Worm (Caenorhabditis elegans) whole organism, L3 larva: ENCODE results near the gene rsf-1.

Source experiments
- R02D3.7 ChIP-seq: fragments of 150-350 bp; optimal IDR thresholded peaks from 2 replicates; lab custom pipeline; 2014; ENCODE audit warnings: missing biosample characterization, missing genetic modification characterization
- ZK546.5 ChIP-seq: sonication (generic microtip); optimal IDR thresholded peaks from 2 replicates; lab custom pipeline; 2017; ENCODE audit warnings: missing biosample characterization, missing genetic modification characterization
- aly-2 ChIP-seq: fragments of 150-350 bp; optimal IDR thresholded peaks from 2 replicates; lab custom pipeline; 2014; ENCODE audit warnings: missing biosample characterization, missing genetic modification characterization
- ama-1 ChIP-seq: fragments of 150-350 bp; optimal IDR thresholded peaks from 2 replicates; lab custom pipeline; 2018
- ceh-16 ChIP-seq: sonication (generic microtip); optimal IDR thresholded peaks from 2 replicates; lab custom pipeline; 2017; ENCODE audit warnings: missing biosample characterization, missing genetic modification characterization
- ceh-28 ChIP-seq: fragments of 150-350 bp; optimal IDR thresholded peaks from 2 replicates; lab custom pipeline; 2014; ENCODE audit warnings: missing biosample characterization, missing genetic modification reagents, missing genetic modification characterization
- ceh-82 ChIP-seq: fragments of 150-350 bp; optimal IDR thresholded peaks from 2 replicates; lab custom pipeline; 2014; ENCODE audit warnings: missing biosample characterization, missing genetic modification characterization
- ceh-9 ChIP-seq: sonication (generic microtip); optimal IDR thresholded peaks from 2 replicates; lab custom pipeline; 2018; ENCODE audit warnings: missing biosample characterization, missing genetic modification characterization
- daf-12 ChIP-seq: fragments of 150-350 bp; optimal IDR thresholded peaks from 2 replicates; lab custom pipeline; 2014; ENCODE audit warnings: missing biosample characterization, missing genetic modification reagents, missing genetic modification characterization
- egl-27 ChIP-seq: sonication (generic microtip); optimal IDR thresholded peaks from 4 replicates; lab custom pipeline; 2017; ENCODE audit warnings: missing biosample characterization, missing genetic modification reagents, missing genetic modification characterization
- egl-5 ChIP-seq: fragments of 150-350 bp; optimal IDR thresholded peaks from 2 replicates; lab custom pipeline; 2017; ENCODE audit warnings: missing biosample characterization, missing genetic modification reagents, missing genetic modification characterization, inconsistent platforms
- elt-1 ChIP-seq: fragments of 150-350 bp; optimal IDR thresholded peaks from 2 replicates; lab custom pipeline; 2014; ENCODE audit warnings: missing biosample characterization, missing genetic modification characterization
- elt-2 ChIP-seq: sonication (generic microtip); optimal IDR thresholded peaks from 2 replicates; lab custom pipeline; 2016; ENCODE audit warnings: missing genetic modification reagents, mild to moderate bottlenecking, missing genetic modification characterization, missing compliant biosample characterization
- elt-3 ChIP-seq, 3 experiments: fragments of 150-350 bp in 1 of 3; sonication (generic microtip) in 2 of 3; optimal IDR thresholded peaks; 2 replicates in 2 of 3; 4 replicates in 1 of 3; lab custom pipeline; 2014 to 2017; ENCODE audit warnings: missing biosample characterization in 3 of 3, missing genetic modification characterization in 3 of 3
- eor-1 ChIP-seq, 2 experiments: fragments of 150-350 bp; optimal IDR thresholded peaks; 2 replicates each; lab custom pipeline; 2014 to 2018; ENCODE audit warnings: missing biosample characterization in 2 of 2, missing genetic modification characterization in 2 of 2
- fkh-10 ChIP-seq: sonication (generic microtip); optimal IDR thresholded peaks from 2 replicates; lab custom pipeline; 2017; ENCODE audit warnings: missing biosample characterization, missing genetic modification reagents, missing genetic modification characterization
- fkh-2 ChIP-seq: fragments of 150-350 bp; optimal IDR thresholded peaks from 2 replicates; lab custom pipeline; 2014; ENCODE audit warnings: missing biosample characterization, missing genetic modification reagents, missing genetic modification characterization
- fos-1 ChIP-seq: fragments of 150-350 bp; optimal IDR thresholded peaks from 2 replicates; lab custom pipeline; 2014; ENCODE audit warnings: missing biosample characterization, missing genetic modification characterization
- hmg-11 ChIP-seq: sonication (generic microtip); optimal IDR thresholded peaks from 2 replicates; lab custom pipeline; 2016; ENCODE audit warnings: missing genetic modification characterization, missing compliant biosample characterization
- jun-1 ChIP-seq: fragments of 150-350 bp; optimal IDR thresholded peaks from 2 replicates; lab custom pipeline; 2014; ENCODE audit warnings: missing biosample characterization, missing genetic modification reagents, missing genetic modification characterization
- lin-15B ChIP-seq: fragments of 150-350 bp; optimal IDR thresholded peaks from 2 replicates; lab custom pipeline; 2014; ENCODE audit warnings: missing biosample characterization, missing genetic modification characterization
- lin-39 ChIP-seq: fragments of 150-350 bp; optimal IDR thresholded peaks from 2 replicates; lab custom pipeline; 2018; ENCODE audit warnings: missing biosample characterization, missing genetic modification reagents, missing genetic modification characterization
- lsy-12 ChIP-seq: sonication (generic microtip); optimal IDR thresholded peaks from 2 replicates; lab custom pipeline; 2016; ENCODE audit warnings: mild to moderate bottlenecking, missing genetic modification characterization, missing compliant biosample characterization
- mdl-1 ChIP-seq: fragments of 150-350 bp; optimal IDR thresholded peaks from 2 replicates; lab custom pipeline; 2014; ENCODE audit warnings: missing biosample characterization, missing genetic modification characterization
- mml-1 ChIP-seq: fragments of 150-350 bp; sonication (generic microtip); optimal IDR thresholded peaks from 3 replicates; lab custom pipeline; 2014; ENCODE audit warnings: missing biosample characterization, missing genetic modification characterization
- nfya-1 ChIP-seq: sonication (generic microtip); optimal IDR thresholded peaks from 2 replicates; lab custom pipeline; 2017; ENCODE audit warnings: missing genetic modification characterization, mild to moderate bottlenecking, missing compliant biosample characterization, antibody characterized with exemption, moderate library complexity; ENCODE audit not compliant: insufficient read depth
- nhr-11 ChIP-seq: fragments of 150-350 bp; optimal IDR thresholded peaks from 2 replicates; lab custom pipeline; 2014; ENCODE audit warnings: missing biosample characterization, missing genetic modification characterization
- nhr-12 ChIP-seq: fragments of 150-350 bp; optimal IDR thresholded peaks from 2 replicates; lab custom pipeline; 2014; ENCODE audit warnings: missing biosample characterization, missing genetic modification characterization
- nhr-23 ChIP-seq: fragments of 150-350 bp; optimal IDR thresholded peaks from 2 replicates; lab custom pipeline; 2014; ENCODE audit warnings: missing biosample characterization, missing genetic modification reagents, missing genetic modification characterization
- nhr-237 ChIP-seq: fragments of 150-350 bp; optimal IDR thresholded peaks from 2 replicates; lab custom pipeline; 2014; ENCODE audit warnings: missing biosample characterization, missing genetic modification characterization
- nhr-25 ChIP-seq: sonication (generic microtip); optimal IDR thresholded peaks from 2 replicates; lab custom pipeline; 2017; ENCODE audit warnings: missing biosample characterization, missing genetic modification characterization
- nhr-28 ChIP-seq: fragments of 150-350 bp; optimal IDR thresholded peaks from 2 replicates; lab custom pipeline; 2014; ENCODE audit warnings: missing biosample characterization, missing genetic modification characterization
- nhr-43 ChIP-seq: sonication (generic microtip); optimal IDR thresholded peaks from 2 replicates; lab custom pipeline; 2016; ENCODE audit warnings: mild to moderate bottlenecking, missing genetic modification characterization, missing compliant biosample characterization; ENCODE audit not compliant: poor library complexity, severe bottlenecking
- nhr-67 ChIP-seq: fragments of 150-350 bp; optimal IDR thresholded peaks from 2 replicates; lab custom pipeline; 2014; ENCODE audit warnings: missing biosample characterization, missing genetic modification characterization
- nhr-76 ChIP-seq: fragments of 150-350 bp; sonication (generic microtip); optimal IDR thresholded peaks from 5 replicates; lab custom pipeline; 2014; ENCODE audit warnings: missing biosample characterization, missing genetic modification characterization
- nhr-77 ChIP-seq: fragments of 150-350 bp; optimal IDR thresholded peaks from 2 replicates; lab custom pipeline; 2014; ENCODE audit warnings: missing biosample characterization, missing genetic modification characterization
- pha-4 ChIP-seq: fragments of 150-350 bp; optimal IDR thresholded peaks from 2 replicates; lab custom pipeline; 2014; ENCODE audit warnings: missing biosample characterization, missing genetic modification reagents, missing genetic modification characterization
- pqm-1 ChIP-seq: fragments of 150-350 bp; optimal IDR thresholded peaks from 2 replicates; lab custom pipeline; 2017; ENCODE audit warnings: missing biosample characterization, missing genetic modification characterization, inconsistent platforms
- sea-2 ChIP-seq: fragments of 150-350 bp; sonication (generic microtip); optimal IDR thresholded peaks from 4 replicates; lab custom pipeline; 2014; ENCODE audit warnings: missing biosample characterization, missing genetic modification reagents, missing genetic modification characterization
- skn-1 ChIP-seq: fragments of 150-350 bp; optimal IDR thresholded peaks from 2 replicates; lab custom pipeline; 2014; ENCODE audit warnings: missing biosample characterization, missing genetic modification characterization
- snpc-4 ChIP-seq: fragments of 150-350 bp; optimal IDR thresholded peaks from 2 replicates; lab custom pipeline; 2014; ENCODE audit warnings: missing biosample characterization, missing genetic modification characterization
- tbx-2 ChIP-seq: sonication (generic microtip); optimal IDR thresholded peaks from 2 replicates; lab custom pipeline; 2016; ENCODE audit warnings: mild to moderate bottlenecking, missing genetic modification characterization, missing compliant biosample characterization
- unc-39 ChIP-seq: sonication (generic microtip); optimal IDR thresholded peaks from 4 replicates; lab custom pipeline; 2017; ENCODE audit warnings: missing biosample characterization, missing genetic modification characterization
- unc-62 ChIP-seq: fragments of 150-350 bp; sonication (generic microtip); optimal IDR thresholded peaks from 4 replicates; lab custom pipeline; 2014; ENCODE audit warnings: missing biosample characterization, missing genetic modification reagents, missing genetic modification characterization
- zag-1 ChIP-seq: fragments of 150-350 bp; optimal IDR thresholded peaks from 2 replicates; lab custom pipeline; 2014; ENCODE audit warnings: missing biosample characterization, missing genetic modification characterization
- ztf-11 ChIP-seq: fragments of 150-350 bp; optimal IDR thresholded peaks from 2 replicates; lab custom pipeline; 2014; ENCODE audit warnings: missing biosample characterization, missing genetic modification characterization
- ztf-4 ChIP-seq: fragments of 150-350 bp; optimal IDR thresholded peaks from 2 replicates; lab custom pipeline; 2014; ENCODE audit warnings: missing biosample characterization, missing genetic modification characterization

rsf-1 gene

ce11 chrII:11347878-11348556 is 41.8 kb downstream of the rsf-1 start, which contains the start of the genes B0491.6 and pigm-1:
Gene B0491.6 (minus strand): TSS chrII:11348343.
Gene pigm-1 (plus strand): TSS chrII:11348445.
- no peak for TF ChIP-seq nhr-237 (tag; lab: Kevin White, UChicago)
- TF ChIP-seq lin-39 (tag; lab: Kevin White, UChicago) = no peak
- TF ChIP-seq pqm-1 = peak; percentile 15
- TF ChIP-seq ceh-28 (tag; lab: Kevin White, UChicago) = peak; percentile 51
- TF ChIP-seq jun-1 = peak; percentile 33
- peak; percentile 66 for TF ChIP-seq nfya-1 (tag; lab: Kevin White, UChicago)
- peak; percentile 4 for TF ChIP-seq nhr-43 (tag; lab: Kevin White, UChicago)
- TF ChIP-seq sea-2 (GFP tag; lab: Kevin White, UChicago) = no peak
- no peak for TF ChIP-seq mml-1 (tag; lab: Kevin White, UChicago)
- peak; percentile 46 for TF ChIP-seq nhr-25
- no peak for TF ChIP-seq ceh-16 (tag; lab: Kevin White, UChicago)
- no peak for TF ChIP-seq elt-1 (tag; lab: Kevin White, UChicago)
- no peak for TF ChIP-seq nhr-67 (tag; lab: Kevin White, UChicago)
- TF ChIP-seq fkh-2 (tag; lab: Kevin White, UChicago) = no peak
- TF ChIP-seq nhr-11 (tag; lab: Kevin White, UChicago) = peak; percentile 25
- no peak for TF ChIP-seq eor-1 (tag; optimal IDR thresholded peaks at IDR 0.05; lab: Kevin White, UChicago)
- TF ChIP-seq skn-1 = peak; percentile 94
- TF ChIP-seq ztf-4 = no peak
- TF ChIP-seq lin-15B (tag; lab: Kevin White, UChicago) = peak; percentile 25
- no peak for TF ChIP-seq unc-39
- TF ChIP-seq ceh-9 = no peak
- peak; percentile 41 for TF ChIP-seq nhr-23 (tag; lab: Kevin White, UChicago)
- no peak for TF ChIP-seq nhr-76 (tag; lab: Kevin White, UChicago)
- no peak for TF ChIP-seq aly-2 (tag; lab: Kevin White, UChicago)
- TF ChIP-seq elt-3 (tag; optimal IDR thresholded peaks at IDR 0.05; lab: Kevin White, UChicago) = no peak
- TF ChIP-seq ZK546.5 = no peak
- peak; percentile 69 for TF ChIP-seq hmg-11 (tag; lab: Kevin White, UChicago)
- TF ChIP-seq unc-62 = no peak
- TF ChIP-seq lsy-12 (tag; lab: Kevin White, UChicago) = no peak
- no peak for TF ChIP-seq zag-1 (tag; lab: Kevin White, UChicago)
- peak; percentile 68 for TF ChIP-seq egl-5
- TF ChIP-seq daf-12 (tag; lab: Kevin White, UChicago) = no peak
- TF ChIP-seq fos-1 (tag; lab: Kevin White, UChicago) = no peak
- peak; percentile 48 for TF ChIP-seq elt-2 (tag; lab: Kevin White, UChicago)
- peak; percentile 57 for TF ChIP-seq snpc-4 (tag; lab: Kevin White, UChicago)
- TF ChIP-seq nhr-77 (tag; lab: Kevin White, UChicago) = no peak
- TF ChIP-seq mdl-1 (tag; lab: Kevin White, UChicago) = peak; percentile 11
- no peak for TF ChIP-seq R02D3.7 (tag; lab: Kevin White, UChicago)
- no peak for TF ChIP-seq ztf-11 (tag; lab: Kevin White, UChicago)
- no peak for TF ChIP-seq nhr-12 (tag; lab: Kevin White, UChicago)
- no peak for TF ChIP-seq ceh-82
- no peak for TF ChIP-seq egl-27 (tag; lab: Kevin White, UChicago)
- TF ChIP-seq fkh-10 (GFP tag; lab: Kevin White, UChicago) = peak; percentile 30
- no peak for TF ChIP-seq nhr-28 (tag; lab: Kevin White, UChicago)
- TF ChIP-seq tbx-2 = no peak
- TF ChIP-seq pha-4 (tag; lab: Kevin White, UChicago) = peak; percentile 56
- TF ChIP-seq ama-1 = no peak
